Worm (Caenorhabditis elegans) whole organism, early embryonic: ENCODE results near the gene BE0003N10.6.

ENCODE experiments used
- B0310.2 ChIP-seq: sonication (generic microtip); optimal IDR thresholded peaks from 2 replicates; lab custom pipeline; 2016; ENCODE audit warnings: mild to moderate bottlenecking, missing genetic modification characterization, missing compliant biosample characterization
- F13C5.2 ChIP-seq: sonication (generic microtip); optimal IDR thresholded peaks from 2 replicates; lab custom pipeline; 2017; ENCODE audit warnings: mild to moderate bottlenecking, missing genetic modification characterization, inconsistent platforms, missing compliant biosample characterization
- aly-1 ChIP-seq: sonication (generic microtip); optimal IDR thresholded peaks from 2 replicates; lab custom pipeline; 2016; ENCODE audit warnings: missing genetic modification characterization, missing compliant biosample characterization
- ama-1 ChIP-seq: fragments of 150-350 bp; optimal IDR thresholded peaks from 2 replicates; lab custom pipeline; 2014
- ceh-13 ChIP-seq: fragments of 200-800 bp; sonication (Bioruptor generic); optimal IDR thresholded peaks from 2 replicates; lab custom pipeline; 2018; ENCODE audit warnings: mild to moderate bottlenecking, missing genetic modification characterization, missing compliant biosample characterization
- ceh-36 ChIP-seq: sonication (generic microtip); optimal IDR thresholded peaks from 2 replicates; lab custom pipeline; 2016; ENCODE audit warnings: missing genetic modification characterization, inconsistent platforms, missing compliant biosample characterization
- ets-7 ChIP-seq: sonication (generic microtip); optimal IDR thresholded peaks from 2 replicates; lab custom pipeline; 2016; ENCODE audit warnings: missing genotype, missing genetic modification characterization, missing compliant biosample characterization
- flt-1 ChIP-seq: fragments of 200-800 bp; sonication (Bioruptor generic); IDR thresholded peaks from 2 replicates; pipeline ENCODE4 v1.3.6; 2022; ENCODE audit warnings: missing genetic modification characterization, missing compliant biosample characterization
- hmbx-1 ChIP-seq: sonication (generic microtip); optimal IDR thresholded peaks from 2 replicates; lab custom pipeline; 2016; ENCODE audit warnings: mild to moderate bottlenecking, missing genetic modification characterization, missing compliant biosample characterization
- hmg-4 ChIP-seq: fragments of 200-800 bp; sonication (Bioruptor generic); optimal IDR thresholded peaks from 2 replicates; lab custom pipeline; 2018; ENCODE audit warnings: mild to moderate bottlenecking, missing genetic modification characterization, missing compliant biosample characterization
- hnd-1 ChIP-seq: sonication (generic microtip); optimal IDR thresholded peaks from 2 replicates; lab custom pipeline; 2016; ENCODE audit warnings: missing genetic modification characterization, missing compliant biosample characterization
- pes-1 ChIP-seq: fragments of 200-800 bp; sonication (Bioruptor generic); IDR thresholded peaks from 2 replicates; pipeline ENCODE4 v1.3.6; 2022; ENCODE audit warnings: missing genetic modification reagents, missing genetic modification characterization, missing compliant biosample characterization
- scrt-1 ChIP-seq: fragments of 200-800 bp; sonication (Bioruptor generic); IDR thresholded peaks from 2 replicates; pipeline ENCODE4 v1.3.6; 2022; ENCODE audit warnings: missing genetic modification characterization, missing compliant biosample characterization
- sea-1 ChIP-seq: fragments of 200-800 bp; sonication (Bioruptor generic); conservative IDR thresholded peaks from 2 replicates; pipeline ENCODE4 v1.3.6; 2022; ENCODE audit warnings: missing genetic modification characterization, missing compliant biosample characterization
- tbx-11 ChIP-seq: fragments of 200-800 bp; sonication (Bioruptor generic); IDR thresholded peaks from 2 replicates; pipeline ENCODE4 v1.3.6; 2022; ENCODE audit warnings: missing genetic modification characterization, missing compliant biosample characterization
- tbx-37 ChIP-seq: fragments of 200-800 bp; sonication (Bioruptor generic); conservative IDR thresholded peaks from 2 replicates; pipeline ENCODE4 v1.3.6; 2022; ENCODE audit warnings: missing genetic modification reagents, missing genetic modification characterization, missing compliant biosample characterization
- tra-4 ChIP-seq: sonication (generic microtip); optimal IDR thresholded peaks from 2 replicates; lab custom pipeline; 2017; ENCODE audit warnings: missing genetic modification characterization, missing compliant biosample characterization

The BE0003N10.6 gene

DNA sequence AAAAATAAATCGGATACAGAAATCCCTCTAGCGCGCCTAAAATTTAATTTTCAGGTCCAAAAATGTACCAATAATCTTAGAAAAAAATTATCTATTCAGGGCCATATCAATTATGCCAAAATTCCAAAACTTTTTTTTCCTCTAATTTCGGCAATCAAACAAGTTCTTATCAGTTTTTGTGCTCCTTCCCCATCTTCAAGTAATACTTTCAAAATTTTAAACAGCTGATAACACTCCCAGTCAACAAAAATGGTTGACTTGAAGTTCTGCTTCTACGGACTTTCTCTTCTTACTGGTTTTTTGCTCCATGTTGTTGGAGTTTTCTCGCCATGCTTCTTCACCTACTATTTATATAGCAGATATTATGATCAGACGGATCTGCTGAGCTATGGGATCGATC, 39.1 kb downstream of the BE0003N10.6 start, which contains the start of gene clc-23:
TSS of gene clc-23 (plus strand) at position 223 of the 400 bp plus-strand sequence.
- TF ChIP-seq tbx-37 (GFP tag; lab: Robert Waterston, UW) (no peak), hmg-4 (no peak), scrt-1 (no peak)

DNA sequence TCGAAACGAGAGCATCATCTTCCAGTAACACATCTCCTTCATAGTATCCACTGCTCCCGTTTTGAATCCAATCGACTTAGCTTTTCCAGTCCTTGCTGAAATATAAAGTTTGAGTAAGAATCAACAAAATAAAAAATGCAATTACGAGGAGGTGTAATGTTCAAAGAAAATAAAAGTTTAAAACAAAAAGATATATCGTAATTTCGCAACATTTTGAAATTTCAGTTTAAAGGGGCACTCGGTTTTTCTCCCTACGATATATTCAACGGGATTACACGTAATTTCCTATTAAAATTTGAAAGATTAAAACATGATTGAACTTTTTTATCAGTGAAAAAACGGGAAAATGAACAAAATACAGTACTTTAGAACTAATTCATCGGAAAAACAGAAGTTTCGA, 43.8 kb downstream of the BE0003N10.6 start, which contains the start of gene Y34F4.3:
TSS of gene Y34F4.3 (minus strand) at position 101 of the 400 bp plus-strand sequence.
- TF ChIP-seq flt-1 (GFP tag; lab: Robert Waterston, UW) (no peak), sea-1 (GFP tag; lab: Robert Waterston, UW) (no peak), tbx-37 (GFP tag; lab: Robert Waterston, UW) (no peak), tbx-11 (GFP tag; lab: Robert Waterston, UW) (no peak), pes-1 (GFP tag; lab: Robert Waterston, UW) (no peak), hmbx-1 (no peak), ets-7 (tag; lab: Kevin White, UChicago) (no peak), ama-1 (lab: Kevin White, UChicago) (no peak), ceh-13 (GFP tag; lab: Kevin White, UChicago) (no peak), scrt-1 (no peak), ceh-36 (tag; lab: Kevin White, UChicago) (no peak), B0310.2 (no peak), tra-4 (tag; lab: Kevin White, UChicago) (no peak), hmg-4 (no peak), aly-1 (tag; lab: Kevin White, UChicago) (no peak), F13C5.2 (tag; lab: Kevin White, UChicago) (no peak), hnd-1 (tag; lab: Kevin White, UChicago) (no peak)

ce11 chrIII:1009775-1010174, 50.1 kb downstream of the BE0003N10.6 start, which contains the start of gene clc-24:
Gene clc-24 (plus strand): TSS chrIII:1010037.
- TF ChIP-seq tra-4 (tag; lab: Kevin White, UChicago) = no peak
- TF ChIP-seq hnd-1 (tag; lab: Kevin White, UChicago) = no peak

DNA sequence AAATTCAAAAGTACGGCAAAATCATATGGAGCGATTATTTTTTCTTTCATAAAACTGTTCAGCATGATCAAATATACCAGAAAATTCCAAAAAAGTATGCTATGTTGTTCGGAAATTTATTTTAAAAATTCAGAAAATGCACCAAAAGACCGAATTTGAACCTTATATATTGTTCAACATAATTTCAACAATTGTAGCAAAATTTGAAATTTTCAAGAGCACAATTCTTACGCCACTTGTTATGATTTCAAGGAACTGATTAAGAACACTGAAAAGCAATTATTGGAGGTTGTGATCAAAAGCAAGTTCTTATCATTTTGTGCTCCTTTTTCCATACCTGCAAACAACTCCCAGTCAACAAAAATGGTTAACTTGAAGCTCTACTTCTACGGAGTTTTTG, 51.8 kb downstream of the BE0003N10.6 start, which contains the start of gene clc-27:
TSS of gene clc-27 (plus strand) at position 301 of the 400 bp plus-strand sequence.
- no peak for TF ChIP-seq ets-7 (tag; lab: Kevin White, UChicago)
- TF ChIP-seq pes-1 (GFP tag; lab: Robert Waterston, UW) = no peak
- no peak for TF ChIP-seq hmg-4
- no peak for TF ChIP-seq F13C5.2 (tag; lab: Kevin White, UChicago)
- no peak for TF ChIP-seq aly-1 (tag; lab: Kevin White, UChicago)
- TF ChIP-seq hmbx-1 = no peak
- no peak for TF ChIP-seq ceh-36 (tag; lab: Kevin White, UChicago)
- no peak for TF ChIP-seq tra-4 (tag; lab: Kevin White, UChicago)
- TF ChIP-seq B0310.2 = no peak
- no peak for TF ChIP-seq sea-1 (GFP tag; lab: Robert Waterston, UW)
- no peak for TF ChIP-seq ceh-13 (GFP tag; lab: Kevin White, UChicago)
- TF ChIP-seq ama-1 (lab: Kevin White, UChicago) = no peak
- TF ChIP-seq tbx-11 (GFP tag; lab: Robert Waterston, UW) = no peak
- TF ChIP-seq flt-1 (GFP tag; lab: Robert Waterston, UW) = no peak
- no peak for TF ChIP-seq tbx-37 (GFP tag; lab: Robert Waterston, UW)

DNA sequence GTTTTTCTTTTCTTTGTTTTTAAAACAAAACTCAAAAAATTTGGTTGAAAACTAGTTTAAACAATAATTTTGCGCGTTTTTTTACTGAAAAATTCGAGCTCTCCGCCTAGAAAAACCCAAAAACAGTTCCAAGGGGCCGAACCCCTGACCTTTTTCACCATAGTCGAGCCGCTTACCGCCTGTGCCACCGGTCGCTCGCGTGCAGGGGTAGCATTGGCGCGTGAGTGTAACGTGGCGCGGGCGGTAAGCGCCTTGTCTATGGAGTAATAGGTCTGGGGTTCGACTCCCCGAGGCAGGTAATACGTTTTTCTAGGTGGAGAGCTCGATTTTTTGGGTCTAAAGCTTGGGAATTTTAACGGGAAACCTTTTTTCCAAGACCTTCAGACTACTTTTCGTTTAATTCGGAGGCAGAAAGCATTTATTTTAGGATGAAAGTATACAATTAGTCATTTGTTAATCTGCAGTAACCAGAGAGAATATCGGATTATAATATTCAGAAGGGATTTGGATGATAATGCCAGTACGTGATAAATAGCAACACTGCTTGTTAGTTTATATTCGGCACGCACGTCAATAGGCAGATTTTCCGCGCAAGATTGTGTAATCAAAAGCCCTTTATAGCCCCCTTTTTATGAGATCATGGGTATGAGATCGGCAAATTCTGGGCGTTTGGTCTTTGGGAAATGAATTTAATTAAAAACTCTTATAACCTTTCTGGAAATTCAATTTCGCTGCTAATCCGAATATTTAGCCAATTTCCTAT, 52.5 kb downstream of the BE0003N10.6 start:
- TF ChIP-seq ets-7 (tag; lab: Kevin White, UChicago) (no peak), hmbx-1 (no peak), aly-1 (tag; lab: Kevin White, UChicago) (no peak), tbx-37 (GFP tag; lab: Robert Waterston, UW) (no peak), sea-1 (GFP tag; lab: Robert Waterston, UW) (no peak), F13C5.2 (tag; lab: Kevin White, UChicago) (no peak), flt-1 (GFP tag; lab: Robert Waterston, UW) (no peak), hmg-4 (no peak), scrt-1 (no peak), B0310.2 (no peak), ama-1 (lab: Kevin White, UChicago) (no peak), tra-4 (tag; lab: Kevin White, UChicago) (no peak), hnd-1 (tag; lab: Kevin White, UChicago) (no peak), tbx-11 (GFP tag; lab: Robert Waterston, UW) (no peak)
